Worm (Caenorhabditis elegans): Measurements from ENCODE around the gene str-230.

The str-230 gene

ce11 chrV:14210743-14211142, at the start of gene str-230:
TSS of gene str-230 (minus strand) at chrV:14210843.
- no peak for TF ChIP-seq unc-62 (GFP tag; optimal IDR thresholded peaks at IDR 0.05)

DNA sequence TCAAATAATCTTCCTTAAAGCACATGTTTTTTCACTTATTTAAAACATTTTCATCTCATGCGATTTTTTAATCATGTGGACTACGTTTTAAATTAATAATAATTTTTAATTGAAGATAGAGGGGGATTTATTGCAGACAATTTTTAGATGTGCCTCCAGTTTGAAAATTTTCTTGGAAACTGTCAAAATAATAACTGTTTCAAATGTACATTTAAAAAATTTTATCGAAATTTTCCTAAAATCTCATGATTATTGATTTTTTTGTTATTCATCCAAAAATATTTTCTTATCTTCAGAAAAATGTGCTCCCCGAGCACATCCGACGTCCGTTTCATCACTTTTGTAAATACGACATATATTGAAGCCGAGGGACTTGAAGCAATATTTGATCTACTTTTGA, 46.2 kb upstream of the str-230 start, which contains the start of gene sre-8:
Gene sre-8 (plus strand): TSS at position 301 of the 400 bp plus-strand sequence.
- no peak for TF ChIP-seq unc-62 (GFP tag; optimal IDR thresholded peaks at IDR 0.05)

DNA sequence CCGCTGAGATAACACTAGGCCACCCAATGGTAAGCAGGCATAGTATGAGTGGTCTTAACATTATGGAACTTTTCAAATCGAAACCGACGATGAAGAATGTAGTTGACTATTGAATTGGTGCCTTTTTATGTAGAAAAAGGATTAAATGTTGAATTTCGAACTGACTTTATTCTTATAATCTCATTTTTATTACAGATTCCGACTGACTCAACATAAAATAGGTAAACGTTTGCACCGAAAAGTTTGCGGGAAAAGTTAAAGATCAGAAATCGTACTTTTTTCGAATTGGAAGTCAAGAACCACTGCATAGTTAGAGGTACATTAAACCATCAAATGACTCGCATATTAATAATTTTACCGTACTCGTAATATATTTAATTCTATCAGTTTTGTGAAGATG, 43.6 kb upstream of the str-230 start, which contains the start of gene K02E11.7:
Gene K02E11.7 (minus strand): TSS at position 101 of the 400 bp plus-strand sequence.
- TF ChIP-seq unc-62 (GFP tag; optimal IDR thresholded peaks at IDR 0.05), result no peak

DNA sequence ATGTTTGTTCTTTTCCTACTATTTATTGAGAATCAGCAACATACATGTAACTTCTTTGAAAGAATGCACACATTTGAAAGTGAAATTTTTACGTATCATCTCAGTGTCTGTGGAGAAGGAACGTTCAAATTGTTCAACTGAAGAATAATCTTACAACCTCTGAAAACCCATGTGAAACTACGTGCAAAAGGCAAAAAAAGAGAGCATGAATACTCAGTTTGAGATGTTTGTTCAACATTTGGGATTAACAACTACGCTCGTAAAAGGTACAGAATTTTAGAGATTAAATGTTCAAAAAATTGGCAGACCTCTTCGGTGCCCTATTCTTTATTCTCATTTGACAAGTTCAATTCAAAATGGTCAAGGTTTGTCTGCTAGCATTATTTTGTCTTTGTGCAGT, 41.4 kb upstream of the str-230 start, which contains the start of gene K02E11.5:
Gene K02E11.5 (plus strand): TSS at position 301 of the 400 bp plus-strand sequence.
- TF ChIP-seq unc-62 (GFP tag; optimal IDR thresholded peaks at IDR 0.05), result no peak

DNA sequence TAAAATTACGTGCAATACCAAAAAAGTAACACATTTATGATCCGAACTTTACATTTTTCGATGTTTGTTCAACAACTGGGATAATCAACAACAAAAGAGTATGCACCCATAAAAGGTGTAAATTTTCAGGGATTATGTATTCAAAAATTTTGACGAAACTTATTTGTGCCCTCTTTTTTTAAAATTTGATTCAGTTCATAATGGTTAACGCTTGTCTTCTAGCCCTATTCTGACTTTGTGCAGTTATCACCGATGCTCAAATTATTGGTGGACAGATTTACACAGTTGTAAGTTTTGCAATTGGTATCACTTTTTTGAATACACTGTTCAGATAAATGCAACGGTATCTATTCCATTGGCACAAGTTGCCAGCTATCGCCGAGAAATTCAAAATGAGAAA, 38.0 kb upstream of the str-230 start, which contains the start of gene K02E11.6:
Gene K02E11.6 (plus strand): TSS at position 149 of the 400 bp plus-strand sequence.
- TF ChIP-seq unc-62 (GFP tag; optimal IDR thresholded peaks at IDR 0.05), result no peak

DNA sequence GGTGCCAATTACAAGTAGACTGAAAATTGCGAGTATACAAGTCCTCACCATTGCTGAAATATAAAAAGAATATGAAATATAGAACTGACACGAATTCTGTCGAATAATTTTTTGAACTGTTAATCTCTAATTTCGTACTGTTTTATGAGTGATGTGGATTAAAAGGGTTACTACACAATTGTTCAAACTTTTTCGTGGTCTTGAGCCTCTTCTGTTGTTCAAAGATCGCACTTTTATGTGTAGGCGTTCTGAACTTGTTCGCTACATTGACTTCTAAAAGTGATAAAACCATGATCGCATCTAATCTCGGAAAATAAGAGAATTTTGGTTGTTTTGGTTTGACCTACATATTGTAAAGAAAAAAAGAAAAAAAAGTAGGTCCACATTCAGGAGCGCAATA, 37.4 kb upstream of the str-230 start, which contains the start of gene K02E11.4:
Gene K02E11.4 (minus strand): TSS at position 101 of the 400 bp plus-strand sequence.
- no peak for TF ChIP-seq unc-62 (GFP tag; optimal IDR thresholded peaks at IDR 0.05)

- no peak for TF ChIP-seq unc-62 (GFP tag; optimal IDR thresholded peaks at IDR 0.05)
Measured at ce11 chrV:14246761-14247160, 36.1 kb upstream of the str-230 start, which contains the start of gene K02E11.3. TSS of gene K02E11.3 (minus strand) at chrV:14246861.

ce11 chrV:14243904-14244303, 33.3 kb upstream of the str-230 start, which contains the start of gene sre-7:
TSS of gene sre-7 (plus strand) at chrV:14244204.
- no peak for TF ChIP-seq unc-62 (GFP tag; optimal IDR thresholded peaks at IDR 0.05)

ce11 chrV:14240694-14241201, 30.1 kb upstream of the str-230 start, which contains the start of gene K02E11.10:
TSS of gene K02E11.10 (minus strand) at chrV:14241151.
- no peak for TF ChIP-seq unc-62 (GFP tag; optimal IDR thresholded peaks at IDR 0.05)

ce11 chrV:14235942-14236341, 25.3 kb upstream of the str-230 start, which contains the start of gene ent-3:
TSS of gene ent-3 (minus strand) at chrV:14236042.
- no peak for TF ChIP-seq unc-62 (GFP tag; optimal IDR thresholded peaks at IDR 0.05)

- TF ChIP-seq unc-62 (GFP tag; optimal IDR thresholded peaks at IDR 0.05), result no peak
Measured at ce11 chrV:14231656-14232055, 21.0 kb upstream of the str-230 start.

- TF ChIP-seq unc-62 (GFP tag; optimal IDR thresholded peaks at IDR 0.05), result no peak
Measured at ce11 chrV:14230788-14231583, 20.3 kb upstream of the str-230 start.

ce11 chrV:14226373-14226772, 15.7 kb upstream of the str-230 start, which contains the start of gene nep-21:
TSS of gene nep-21 (minus strand) at chrV:14226473.
- no peak for TF ChIP-seq unc-62 (GFP tag; optimal IDR thresholded peaks at IDR 0.05)

- no peak for TF ChIP-seq unc-62 (GFP tag; optimal IDR thresholded peaks at IDR 0.05)
Measured at ce11 chrV:14223141-14223540, 12.5 kb upstream of the str-230 start.

ce11 chrV:14215106-14215505, 4.5 kb upstream of the str-230 start, which contains the start of gene T16A9.5:
TSS of gene T16A9.5 (minus strand) at chrV:14215206.
- no peak for TF ChIP-seq unc-62 (GFP tag; optimal IDR thresholded peaks at IDR 0.05)

DNA sequence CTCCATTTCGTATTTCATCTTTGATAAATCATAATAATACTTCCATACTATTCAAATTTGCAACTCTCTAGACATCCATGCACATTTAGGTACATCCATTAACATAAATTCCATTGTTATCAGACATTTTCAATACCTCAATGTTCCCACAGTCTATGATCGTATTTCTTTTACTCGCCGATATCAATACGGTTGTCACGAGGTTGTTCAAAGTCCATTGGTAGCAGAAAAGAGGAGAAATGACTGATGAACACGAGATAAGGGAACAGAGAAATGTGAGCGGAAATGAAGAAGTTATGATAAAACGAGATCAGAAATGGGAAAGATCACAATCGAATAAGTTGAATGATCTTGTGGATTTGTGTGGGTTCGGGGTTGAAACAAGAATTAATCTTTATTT, 2.2 kb upstream of the str-230 start:
- TF ChIP-seq unc-62 (GFP tag; optimal IDR thresholded peaks at IDR 0.05), result no peak
